Worm (Caenorhabditis elegans) whole organism, L2 larva: ENCODE data around the gene F11A5.17.

Source experiments
- ama-1 ChIP-seq: fragments of 150-350 bp; optimal IDR thresholded peaks from 2 replicates; lab custom pipeline; 2018; ENCODE audit warnings: inconsistent platforms
- peb-1 ChIP-seq: fragments of 150-350 bp; optimal IDR thresholded peaks from 2 replicates; lab custom pipeline; 2014; ENCODE audit warnings: missing biosample characterization, missing genetic modification characterization
- ztf-11 ChIP-seq: sonication (generic microtip); optimal IDR thresholded peaks from 2 replicates; lab custom pipeline; 2017; ENCODE audit warnings: missing biosample characterization, missing genetic modification characterization

Gene F11A5.17

ce11 chrV:16249105-16249504 lies 47.3 kb downstream of the F11A5.17 start:
- TF ChIP-seq peb-1 (no peak), ama-1 (lab: Kevin White, UChicago) (no peak), ztf-11 (tag; lab: Kevin White, UChicago) (no peak)
